Fruit fly (Drosophila melanogaster) whole organism, wandering third instar larva: Measurements from ENCODE around the gene CG32073.
A peak's percentile ranks its signal among the peaks of the same experiment; 100 is the strongest.

Experiments used
- Abd-B ChIP-seq: fragments of >200 bp; optimal IDR thresholded peaks from 2 replicates; lab custom pipeline; 2017; ENCODE audit warnings: missing biosample characterization, missing genetic modification characterization
- CG32264 ChIP-seq: fragments of 200-800 bp; sonication (Bioruptor generic); optimal IDR thresholded peaks from 2 replicates; lab custom pipeline; 2016; ENCODE audit warnings: missing biosample characterization, missing genetic modification characterization
- CG9705 ChIP-seq: fragments of 200-800 bp; sonication (Bioruptor generic); optimal IDR thresholded peaks from 2 replicates; lab custom pipeline; 2018; ENCODE audit warnings: missing biosample characterization, mild to moderate bottlenecking, missing genetic modification characterization
- CrebA ChIP-seq: fragments of 200-800 bp; sonication (Bioruptor generic); optimal IDR thresholded peaks from 2 replicates; lab custom pipeline; 2016; ENCODE audit warnings: missing biosample characterization, mild to moderate bottlenecking, missing genetic modification characterization, borderline replicate concordance
- Dfd ChIP-seq: fragments of >200 bp; optimal IDR thresholded peaks from 2 replicates; lab custom pipeline; 2017; ENCODE audit warnings: missing biosample characterization, missing genetic modification characterization
- Dif ChIP-seq: fragments of 200-275, 200-300 bp; sonication (Bioruptor generic); optimal IDR thresholded peaks from 2 replicates; lab custom pipeline; 2018; ENCODE audit warnings: missing biosample characterization, missing genetic modification characterization; ENCODE audit not compliant: partially characterized antibody
- GATAd ChIP-seq: sonication (Bioruptor generic); optimal IDR thresholded peaks from 2 replicates; lab custom pipeline; 2016; ENCODE audit warnings: missing biosample characterization, missing genetic modification characterization
- HLH106 ChIP-seq: fragments of 200-800 bp; optimal IDR thresholded peaks from 3 replicates; lab custom pipeline; 2019; ENCODE audit warnings: missing biosample characterization, mild to moderate bottlenecking, missing genetic modification characterization, moderate library complexity
- Hnf4 ChIP-seq: fragments of 200-800 bp; sonication (Bioruptor generic); optimal IDR thresholded peaks from 2 replicates; lab custom pipeline; 2016; ENCODE audit warnings: missing biosample characterization, mild to moderate bottlenecking, missing genetic modification characterization
- Hr78 ChIP-seq: fragments of >200 bp; optimal IDR thresholded peaks from 2 replicates; lab custom pipeline; 2017; ENCODE audit warnings: missing biosample characterization, missing genetic modification characterization
- Hr83 ChIP-seq: fragments of 200-300 bp; sonication (Bioruptor generic); optimal IDR thresholded peaks from 2 replicates; lab custom pipeline; 2016; ENCODE audit warnings: missing biosample characterization, mild to moderate bottlenecking, missing genetic modification characterization, moderate library complexity; ENCODE audit not compliant: poor library complexity, severe bottlenecking
- Jra ChIP-seq: sonication (Bioruptor generic); optimal IDR thresholded peaks from 2 replicates; lab custom pipeline; 2016; ENCODE audit warnings: missing biosample characterization, missing genetic modification characterization
- Mio ChIP-seq: sonication (Bioruptor generic); optimal IDR thresholded peaks from 2 replicates; lab custom pipeline; 2016; ENCODE audit warnings: missing biosample characterization, missing genetic modification characterization
- Myc ChIP-seq: fragments of >200 bp; optimal IDR thresholded peaks from 2 replicates; lab custom pipeline; 2017
- N ChIP-seq: fragments of >200 bp; optimal IDR thresholded peaks from 2 replicates; lab custom pipeline; 2018; ENCODE audit warnings: missing biosample characterization, missing external identifiers, missing genetic modification characterization
- OdsH ChIP-seq: fragments of 200-800 bp; sonication (Bioruptor generic); optimal IDR thresholded peaks from 2 replicates; lab custom pipeline; 2016; ENCODE audit warnings: missing biosample characterization, mild to moderate bottlenecking, missing genetic modification characterization
- Rel ChIP-seq, 2 experiments: fragments of 200-800 bp; sonication (Bioruptor generic) in 1 of 2; optimal IDR thresholded peaks; 2 replicates in 1 of 2; 3 replicates in 1 of 2; lab custom pipeline; 2016 to 2019; ENCODE audit warnings: mild to moderate bottlenecking in 2 of 2, missing biosample characterization in 2 of 2, missing genetic modification characterization in 2 of 2, moderate library complexity in 1 of 2
- Sp1 ChIP-seq: fragments of 200-800 bp; sonication (Bioruptor generic); optimal IDR thresholded peaks from 3 replicates; lab custom pipeline; 2019; ENCODE audit warnings: missing biosample characterization, mild to moderate bottlenecking, missing genetic modification characterization, moderate library complexity
- br ChIP-seq: fragments of 200-800 bp; sonication (Bioruptor generic); optimal IDR thresholded peaks from 2 replicates; lab custom pipeline; 2016; ENCODE audit warnings: missing biosample characterization, missing genetic modification characterization
- brk ChIP-seq: fragments of 200-800 bp; sonication (Bioruptor generic); optimal IDR thresholded peaks from 2 replicates; lab custom pipeline; 2016; ENCODE audit warnings: missing biosample characterization, mild to moderate bottlenecking, missing genetic modification characterization
- dl ChIP-seq, 2 experiments: fragments of 175-275, 200-275 bp in 1 of 2; fragments of 200-275 bp in 1 of 2; sonication (Bioruptor generic); optimal IDR thresholded peaks; lab custom pipeline; 2018; ENCODE audit warnings: mild to moderate bottlenecking in 2 of 2, missing biosample characterization in 2 of 2, missing genetic modification characterization in 2 of 2, moderate library complexity in 2 of 2; ENCODE audit not compliant: partially characterized antibody in 2 of 2, insufficient read depth in 1 of 2
- dsf ChIP-seq: sonication (Bioruptor generic); optimal IDR thresholded peaks from 2 replicates; lab custom pipeline; 2016; ENCODE audit warnings: missing biosample characterization, missing genetic modification characterization, borderline replicate concordance
- ey ChIP-seq: fragments of 200-800 bp; sonication (Bioruptor generic); optimal IDR thresholded peaks from 2 replicates; lab custom pipeline; 2016; ENCODE audit warnings: missing biosample characterization, missing genetic modification characterization
- foxo ChIP-seq, 2 experiments: fragments of 200-800 bp; sonication (Bioruptor generic); optimal IDR thresholded peaks; 2 replicates in 1 of 2; 3 replicates in 1 of 2; lab custom pipeline; 2016 to 2017; ENCODE audit warnings: missing biosample characterization in 2 of 2, missing genetic modification characterization in 2 of 2
- fru ChIP-seq: fragments of 200-800 bp; sonication (Bioruptor generic); optimal IDR thresholded peaks from 3 replicates; lab custom pipeline; 2016; ENCODE audit warnings: missing biosample characterization, mild to moderate bottlenecking, missing genetic modification characterization
- h ChIP-seq: fragments of 200-800 bp; sonication (Bioruptor generic); optimal IDR thresholded peaks from 3 replicates; lab custom pipeline; 2016; ENCODE audit warnings: missing biosample characterization, mild to moderate bottlenecking, missing genetic modification characterization
- jim ChIP-seq: fragments of 175-275, 200-325 bp; sonication (Bioruptor generic); optimal IDR thresholded peaks from 2 replicates; lab custom pipeline; 2016; ENCODE audit warnings: missing biosample characterization, mild to moderate bottlenecking, missing genetic modification characterization
- lola ChIP-seq: fragments of >200 bp; optimal IDR thresholded peaks from 2 replicates; lab custom pipeline; 2017; ENCODE audit warnings: missing biosample characterization, missing genetic modification characterization
- pan ChIP-seq: fragments of >200 bp; optimal IDR thresholded peaks from 2 replicates; lab custom pipeline; 2017
- psq ChIP-seq: fragments of 200-800 bp; sonication (Bioruptor generic); optimal IDR thresholded peaks from 3 replicates; lab custom pipeline; 2017; ENCODE audit warnings: missing biosample characterization, mild to moderate bottlenecking, missing genetic modification characterization, moderate library complexity
- rgr ChIP-seq: fragments of 200-800 bp; sonication (Bioruptor generic); optimal IDR thresholded peaks from 3 replicates; lab custom pipeline; 2016; ENCODE audit warnings: missing biosample characterization, mild to moderate bottlenecking, missing genetic modification characterization
- sage ChIP-seq: fragments of 200-800 bp; sonication (Bioruptor generic); optimal IDR thresholded peaks from 2 replicates; lab custom pipeline; 2016; ENCODE audit warnings: missing biosample characterization, mild to moderate bottlenecking, missing genetic modification characterization
- sv ChIP-seq: fragments of 200-800 bp; sonication (Bioruptor generic); optimal IDR thresholded peaks from 3 replicates; lab custom pipeline; 2016; ENCODE audit warnings: missing biosample characterization, missing genetic modification characterization
- tai ChIP-seq: sonication (Bioruptor generic); optimal IDR thresholded peaks from 2 replicates; lab custom pipeline; 2016; ENCODE audit warnings: missing biosample characterization, missing genetic modification characterization
- usp ChIP-seq: fragments of >200 bp; optimal IDR thresholded peaks from 2 replicates; lab custom pipeline; 2017; ENCODE audit warnings: missing biosample characterization, missing genetic modification characterization
- woc ChIP-seq: sonication (Bioruptor generic); optimal IDR thresholded peaks from 2 replicates; lab custom pipeline; 2016; ENCODE audit warnings: missing biosample characterization, mild to moderate bottlenecking, missing genetic modification characterization

Gene CG32073

DNA sequence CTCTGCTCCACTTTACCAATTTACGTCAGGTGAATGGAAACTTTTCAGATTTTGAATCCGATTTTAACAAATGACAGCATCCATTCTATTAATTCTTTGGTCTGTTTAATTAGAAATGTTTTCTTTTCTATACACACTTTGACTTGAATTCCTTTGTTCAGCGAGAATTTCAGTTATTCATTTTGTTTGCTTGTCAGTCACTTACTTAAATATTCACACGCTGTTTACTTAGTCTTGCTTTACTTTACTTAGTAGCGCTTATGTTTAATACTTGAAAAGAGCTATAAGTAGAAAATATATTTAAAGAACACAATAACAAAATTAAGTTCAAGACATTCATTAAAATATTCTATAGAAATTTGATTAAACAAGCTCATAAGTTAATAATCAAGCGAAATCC, at the start of gene CG32073:
Gene CG32073 (minus strand): TSS at position 151 of the 400 bp plus-strand sequence.
- TF ChIP-seq HLH106 (tag; lab: Kevin White, UChicago) (no peak), jim (GFP tag; lab: Kevin White, UChicago) (no peak), Hnf4 (GFP tag; lab: Kevin White, UChicago) (no peak), Dfd (GFP tag; lab: Kevin White, UChicago) (no peak), fru (GFP tag; lab: Kevin White, UChicago) (no peak)

DNA sequence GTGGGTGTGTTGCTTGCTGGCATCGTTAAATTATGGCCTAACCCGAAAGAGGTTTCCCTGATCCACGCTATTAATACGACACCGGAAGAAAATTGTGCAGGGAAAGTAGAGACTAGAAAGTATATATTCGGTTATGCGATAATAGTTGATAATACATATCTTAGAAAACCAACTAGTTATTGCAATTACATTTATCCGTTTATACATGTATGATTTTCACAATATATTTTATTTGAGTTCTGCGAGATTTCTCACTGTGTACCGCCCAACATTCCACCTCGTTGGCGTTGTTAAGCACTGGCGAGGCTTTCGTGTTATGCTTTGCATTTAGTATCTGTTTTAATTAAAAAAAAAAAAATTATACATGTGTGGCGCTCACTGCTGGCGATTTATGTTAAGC, 48.0 kb upstream of the CG32073 start:
- TF ChIP-seq ey (GFP tag; lab: Kevin White, UChicago): peak; percentile 7
- peak; percentile 18 for TF ChIP-seq HLH106 (tag; lab: Kevin White, UChicago)
- TF ChIP-seq jim (GFP tag; lab: Kevin White, UChicago): no peak
- no peak for TF ChIP-seq tai (GFP tag; lab: Kevin White, UChicago)
- TF ChIP-seq Mio (GFP tag; lab: Kevin White, UChicago): no peak
- TF ChIP-seq Sp1: peak; percentile 15
- no peak for TF ChIP-seq Hr78 (GFP tag; lab: Kevin White, UChicago)
- TF ChIP-seq N (GFP tag; lab: Kevin White, UChicago): no peak
- TF ChIP-seq foxo (GFP tag; optimal IDR thresholded peaks at IDR 0.05; lab: Kevin White, UChicago): peak in 1 of 2 experiments; percentile 26
- no peak for TF ChIP-seq CrebA (GFP tag; lab: Kevin White, UChicago)
- peak; percentile 26 for TF ChIP-seq rgr (GFP tag; lab: Kevin White, UChicago)
- TF ChIP-seq fru (GFP tag; lab: Kevin White, UChicago): peak; percentile 20
- TF ChIP-seq CG9705 (GFP tag; lab: Kevin White, UChicago): no peak
- no peak for TF ChIP-seq usp
- no peak for TF ChIP-seq GATAd (GFP tag; lab: Kevin White, UChicago)
- no peak for TF ChIP-seq Myc (lab: Kevin White, UChicago)
- TF ChIP-seq psq (GFP tag; lab: Kevin White, UChicago): peak; percentile 7
- TF ChIP-seq pan (lab: Kevin White, UChicago): no peak
- TF ChIP-seq Dif (GFP tag; lab: Kevin White, UChicago): no peak
- TF ChIP-seq Rel (GFP tag; optimal IDR thresholded peaks at IDR 0.05; lab: Kevin White, UChicago): no peak
- no peak for TF ChIP-seq Rel (tag; optimal IDR thresholded peaks at IDR 0.05; lab: Kevin White, UChicago)
- TF ChIP-seq dsf: no peak
- no peak for TF ChIP-seq sage (GFP tag; lab: Kevin White, UChicago)
- TF ChIP-seq br: no peak
- TF ChIP-seq h: peak; percentile 47
- TF ChIP-seq CG32264: no peak
- TF ChIP-seq Jra (GFP tag; lab: Kevin White, UChicago): no peak
- no peak for TF ChIP-seq lola (GFP tag; lab: Kevin White, UChicago)
- peak; percentile 4 for TF ChIP-seq OdsH (GFP tag; lab: Kevin White, UChicago)
- no peak for TF ChIP-seq dl (GFP tag; optimal IDR thresholded peaks at IDR 0.05; lab: Kevin White, UChicago; ENCODE audit: insufficient read depth in 1 of 2, partially characterized antibody in 2 of 2)
- no peak for TF ChIP-seq brk (GFP tag; lab: Kevin White, UChicago)
- no peak for TF ChIP-seq Abd-B (GFP tag; lab: Kevin White, UChicago)
- peak; percentile 10 for TF ChIP-seq woc (GFP tag; lab: Kevin White, UChicago)

DNA sequence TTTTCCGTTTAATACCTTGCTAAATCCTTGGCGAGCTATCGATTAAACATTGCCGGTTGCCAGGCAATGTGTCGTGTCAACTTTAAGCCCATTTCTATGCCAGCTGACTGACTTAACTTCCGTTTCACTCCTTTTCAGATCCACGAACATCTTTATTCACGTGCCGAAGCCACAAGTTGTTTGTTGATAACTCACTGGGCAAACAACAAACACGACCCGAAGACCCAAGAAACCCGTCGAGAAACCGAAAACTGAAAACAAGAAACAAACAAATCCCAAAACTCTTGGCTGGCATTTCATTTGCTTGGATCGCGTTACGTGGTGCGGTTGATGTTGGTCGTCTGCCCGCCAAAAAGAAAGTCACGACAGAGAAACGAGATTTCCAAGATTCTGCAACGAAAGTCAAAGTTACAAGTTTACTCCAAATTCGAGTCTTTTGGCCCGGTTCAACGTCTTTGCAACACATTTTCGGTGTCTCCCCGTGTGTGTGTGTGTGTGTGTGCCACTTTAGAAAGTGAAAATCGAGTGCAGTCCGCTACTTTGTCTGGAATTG, 43.4 kb upstream of the CG32073 start, which contains the start of gene CG6216:
Gene CG6216 (minus strand): TSS at position 51 of the 553 bp plus-strand sequence.
- TF ChIP-seq dsf: no peak
- no peak for TF ChIP-seq foxo (GFP tag; optimal IDR thresholded peaks at IDR 0.05; lab: Kevin White, UChicago)
- TF ChIP-seq dl (GFP tag; optimal IDR thresholded peaks at IDR 0.05; lab: Kevin White, UChicago; ENCODE audit: insufficient read depth in 1 of 2, partially characterized antibody in 2 of 2): no peak
- TF ChIP-seq Mio (GFP tag; lab: Kevin White, UChicago): no peak
- TF ChIP-seq HLH106 (tag; lab: Kevin White, UChicago): no peak
- TF ChIP-seq usp: no peak
- TF ChIP-seq lola (GFP tag; lab: Kevin White, UChicago): no peak
- TF ChIP-seq Jra (GFP tag; lab: Kevin White, UChicago): no peak
- no peak for TF ChIP-seq Hr78 (GFP tag; lab: Kevin White, UChicago)
- TF ChIP-seq jim (GFP tag; lab: Kevin White, UChicago): no peak
- no peak for TF ChIP-seq Abd-B (GFP tag; lab: Kevin White, UChicago)
- no peak for TF ChIP-seq Hr83
- TF ChIP-seq brk (GFP tag; lab: Kevin White, UChicago): no peak
- no peak for TF ChIP-seq Hnf4 (GFP tag; lab: Kevin White, UChicago)
- no peak for TF ChIP-seq ey (GFP tag; lab: Kevin White, UChicago)
- TF ChIP-seq sv (GFP tag; lab: Kevin White, UChicago): no peak
- no peak for TF ChIP-seq pan (lab: Kevin White, UChicago)
